Worm (Caenorhabditis elegans): ENCODE measurements around the gene F37C4.5.

- TF ChIP-seq nfya-1 (tag; optimal IDR thresholded peaks at IDR 0.05) = no peak
- no peak for TF ChIP-seq fkh-10 (GFP tag; optimal IDR thresholded peaks at IDR 0.05)
- TF ChIP-seq ceh-45 (GFP tag; IDR thresholded peaks at IDR 0.05) = no peak
- no peak for TF ChIP-seq ceh-18 (tag; optimal IDR thresholded peaks at IDR 0.05)
- no peak for TF ChIP-seq unc-3 (GFP tag; conservative IDR thresholded peaks at IDR 0.05)
- no peak for TF ChIP-seq unc-3 (tag; optimal IDR thresholded peaks at IDR 0.05)
- TF ChIP-seq ceh-19 (GFP tag; optimal IDR thresholded peaks at IDR 0.05) = no peak
- no peak for TF ChIP-seq pros-1 (tag; optimal IDR thresholded peaks at IDR 0.05)
These were observed 11.8 kb upstream of the F37C4.5 start, which contains the start of gene oac-22 for ce11 chrIV:3885369-3885768.

Data from whole organism, late embryonic.